Worm (Caenorhabditis elegans): ENCODE data around the gene F02D8.1.

DNA sequence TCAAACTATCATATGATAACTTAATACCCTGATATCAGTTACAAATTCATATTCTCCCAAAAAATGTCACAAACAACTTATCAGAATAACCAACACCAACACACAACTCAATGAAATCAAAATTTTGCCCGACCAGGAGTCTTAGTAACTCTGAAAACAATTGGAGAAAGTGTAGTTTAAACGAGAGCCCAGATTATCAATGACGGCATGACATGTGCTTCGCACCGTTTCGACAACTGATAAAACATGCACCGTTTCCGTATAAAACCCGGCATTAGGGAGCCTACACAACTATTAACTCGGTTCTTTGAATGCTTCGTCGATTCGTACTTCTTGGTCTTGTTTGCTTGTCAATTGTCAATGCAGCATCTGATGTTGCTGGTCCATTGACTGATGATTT lies 15.1 kb upstream of the F02D8.1 start, which contains the start of gene fil-1:
- no peak for TF ChIP-seq dao-5 (tag; optimal IDR thresholded peaks at IDR 0.05)
- TF ChIP-seq him-1 (tag; optimal IDR thresholded peaks at IDR 0.05), result no peak

All from whole organism, L4/young adult.